Fruit fly (Drosophila melanogaster): ENCODE data around the gene CG6040.

DNA sequence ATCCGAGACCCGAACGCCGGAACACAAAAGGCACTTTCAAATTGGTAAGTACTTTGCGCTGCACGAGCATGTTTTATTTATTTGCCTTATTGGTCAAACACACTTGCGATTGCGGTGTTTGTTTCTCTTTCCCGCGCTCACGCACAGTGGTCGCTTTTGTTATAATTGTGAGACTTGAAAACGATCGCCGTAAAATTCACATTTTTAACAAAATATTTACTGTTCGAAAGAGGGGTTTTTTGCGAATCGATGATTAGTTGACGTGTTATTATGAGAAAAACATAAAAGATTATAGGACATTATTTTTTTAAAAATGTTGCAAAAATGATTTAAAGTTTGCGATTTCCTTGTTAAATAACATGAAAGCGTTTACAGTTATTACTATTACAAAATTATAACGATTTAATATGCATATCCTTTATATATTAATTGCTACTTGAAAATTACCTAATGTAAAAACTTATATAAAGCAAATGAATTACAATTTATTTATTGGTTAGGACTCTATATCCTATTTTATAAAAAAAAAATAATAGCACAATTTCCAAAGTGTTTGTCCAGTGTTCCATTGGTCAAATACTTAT lies 68.2 kb downstream of the CG6040 start:
- TF ChIP-seq usp (GFP tag; optimal IDR thresholded peaks at IDR 0.05) (no peak), Mio (GFP tag; optimal IDR thresholded peaks at IDR 0.05) (no peak), CrebA (GFP tag; optimal IDR thresholded peaks at IDR 0.05; ENCODE audit: borderline replicate concordance) (no peak), pan (optimal IDR thresholded peaks at IDR 0.05) (no peak), psq (GFP tag; optimal IDR thresholded peaks at IDR 0.05) (no peak), Hnf4 (GFP tag; optimal IDR thresholded peaks at IDR 0.05) (no peak), Dfd (GFP tag; optimal IDR thresholded peaks at IDR 0.05) (no peak), Myc (optimal IDR thresholded peaks at IDR 0.05) (no peak), Hr78 (GFP tag; optimal IDR thresholded peaks at IDR 0.05) (no peak)
